Worm (Caenorhabditis elegans): ENCODE results near the gene T24H7.2.

ce11 chrII:6256024-6256423 is 8.9 kb downstream of the T24H7.2 start, which contains the start of gene F13H8.5:
- TF ChIP-seq T22C8.4 (GFP tag; IDR thresholded peaks at IDR 0.05), result no peak
- no peak for TF ChIP-seq tab-1 (GFP tag; IDR thresholded peaks at IDR 0.05)
- TF ChIP-seq cog-1 (tag; optimal IDR thresholded peaks at IDR 0.05), result no peak
- no peak for TF ChIP-seq klf-2 (GFP tag; conservative IDR thresholded peaks at IDR 0.05)
- no peak for TF ChIP-seq med-1 (GFP tag; optimal IDR thresholded peaks at IDR 0.05; ENCODE audit: insufficient read depth)
- TF ChIP-seq ref-1 (GFP tag; conservative IDR thresholded peaks at IDR 0.05), result no peak
